Worm (Caenorhabditis elegans) whole organism, L4 larva: Measurements from ENCODE around the gene C02G6.3.

Experiments used
- F49E8.2 ChIP-seq: sonication (generic microtip); optimal IDR thresholded peaks from 2 replicates; lab custom pipeline; 2016; ENCODE audit warnings: missing compliant biosample characterization, mild to moderate bottlenecking, missing genetic modification characterization, borderline replicate concordance
- ZK546.5 ChIP-seq, 2 experiments: sonication (generic microtip); optimal IDR thresholded peaks; 2 replicates each; lab custom pipeline; 2017; ENCODE audit warnings: missing biosample characterization in 2 of 2, missing genetic modification characterization in 2 of 2
- ceh-82 ChIP-seq: sonication (generic microtip); optimal IDR thresholded peaks from 2 replicates; lab custom pipeline; 2017; ENCODE audit warnings: missing biosample characterization, missing genetic modification characterization
- duxl-1 ChIP-seq: sonication (generic microtip); optimal IDR thresholded peaks from 2 replicates; lab custom pipeline; 2016; ENCODE audit warnings: mild to moderate bottlenecking, missing genetic modification characterization, moderate library complexity, missing compliant biosample characterization; ENCODE audit not compliant: poor library complexity
- egl-27 ChIP-seq: sonication (generic microtip); optimal IDR thresholded peaks from 3 replicates; lab custom pipeline; 2017; ENCODE audit warnings: missing biosample characterization, missing genetic modification reagents, missing genetic modification characterization
- fos-1 ChIP-seq: fragments of 150-350 bp; optimal IDR thresholded peaks from 2 replicates; lab custom pipeline; 2014; ENCODE audit warnings: missing biosample characterization, missing genetic modification characterization
- mdl-1 ChIP-seq, 2 experiments: fragments of 150-350 bp in 1 of 2; sonication (generic microtip) in 1 of 2; optimal IDR thresholded peaks; 2 replicates each; lab custom pipeline; 2014 to 2017; ENCODE audit warnings: missing biosample characterization in 2 of 2, missing genetic modification characterization in 2 of 2
- mes-2 ChIP-seq: sonication (generic microtip); optimal IDR thresholded peaks from 2 replicates; lab custom pipeline; 2016; ENCODE audit warnings: missing genotype, mild to moderate bottlenecking, missing genetic modification characterization, missing compliant biosample characterization; ENCODE audit not compliant: poor library complexity, severe bottlenecking
- nhr-28 ChIP-seq: fragments of 150-350 bp; optimal IDR thresholded peaks from 2 replicates; lab custom pipeline; 2014; ENCODE audit warnings: missing biosample characterization, missing genetic modification characterization
- php-3 ChIP-seq: fragments of 200-800 bp; sonication (Bioruptor generic); IDR thresholded peaks from 2 replicates; pipeline ENCODE4 v1.3.6; 2022; ENCODE audit warnings: missing genetic modification reagents, missing genetic modification characterization, missing compliant biosample characterization
- set-16 ChIP-seq: fragments of 200-800 bp; sonication (Bioruptor generic); IDR thresholded peaks from 2 replicates; pipeline ENCODE4 v1.3.6; 2022; ENCODE audit warnings: missing genetic modification reagents, missing genetic modification characterization, missing compliant biosample characterization
- skn-1 ChIP-seq: fragments of 150-350 bp; optimal IDR thresholded peaks from 2 replicates; lab custom pipeline; 2014; ENCODE audit warnings: missing biosample characterization, missing genetic modification characterization
- snpc-4 ChIP-seq: fragments of 150-350 bp; optimal IDR thresholded peaks from 2 replicates; lab custom pipeline; 2014; ENCODE audit warnings: missing biosample characterization, missing genetic modification characterization
- ztf-11 ChIP-seq: fragments of 150-350 bp; optimal IDR thresholded peaks from 2 replicates; lab custom pipeline; 2014; ENCODE audit warnings: missing biosample characterization, missing genetic modification characterization

DNA sequence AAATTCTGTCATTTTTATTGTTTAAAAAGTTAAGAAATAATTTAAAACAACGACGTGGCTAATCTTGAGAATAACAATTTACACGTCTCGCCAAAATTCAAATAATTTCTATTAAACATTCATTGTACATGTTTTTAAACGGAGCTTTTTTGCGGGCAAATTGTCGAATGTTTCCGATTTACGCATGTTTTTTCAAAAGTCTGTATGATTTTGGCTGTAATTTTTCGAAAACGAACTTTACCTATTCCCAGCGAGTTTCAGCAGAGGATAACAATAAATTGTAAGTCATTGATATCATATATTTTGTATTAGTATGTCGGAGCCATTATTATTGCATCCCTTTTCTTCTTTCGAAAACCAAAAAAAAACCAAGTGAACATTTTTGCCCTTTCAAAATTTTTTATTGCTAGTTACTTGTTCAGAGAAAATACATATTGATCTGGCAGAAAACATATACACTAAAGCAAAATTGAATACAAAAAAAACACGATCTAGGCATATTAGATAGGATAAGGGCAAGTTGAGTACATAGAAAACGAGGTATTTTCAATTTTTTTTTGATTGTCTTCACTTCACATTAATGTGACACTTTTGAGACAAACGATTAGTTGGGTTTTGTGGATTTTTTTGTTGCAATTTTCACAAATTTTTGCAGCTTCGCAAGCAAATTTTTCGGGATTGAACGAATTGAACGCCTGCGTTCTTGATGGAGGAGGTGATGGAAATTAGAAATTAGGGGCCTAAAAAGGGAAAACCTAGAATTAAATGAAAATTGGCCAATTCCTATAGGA lies 41.4 kb upstream of the C02G6.3 start, which contains the start of gene F26F12.2:
- TF ChIP-seq snpc-4 (tag; lab: Kevin White, UChicago) (no peak), ZK546.5 (tag; optimal IDR thresholded peaks at IDR 0.05; lab: Kevin White, UChicago) (no peak), mdl-1 (tag; optimal IDR thresholded peaks at IDR 0.05; lab: Kevin White, UChicago) (no peak), ztf-11 (tag; lab: Kevin White, UChicago) (no peak), fos-1 (tag; lab: Kevin White, UChicago) (no peak), set-16 (GFP tag; lab: Robert Waterston, UW) (no peak), egl-27 (tag; lab: Kevin White, UChicago) (no peak), php-3 (GFP tag; lab: Robert Waterston, UW) (no peak), skn-1 (no peak), duxl-1 (tag; lab: Kevin White, UChicago) (no peak), nhr-28 (tag; lab: Kevin White, UChicago) (no peak), ceh-82 (tag; lab: Kevin White, UChicago) (no peak), mes-2 (tag; lab: Kevin White, UChicago) (no peak), F49E8.2 (tag; lab: Kevin White, UChicago) (no peak)
